Worm (Caenorhabditis elegans): ENCODE measurements around the gene fipr-12.

DNA sequence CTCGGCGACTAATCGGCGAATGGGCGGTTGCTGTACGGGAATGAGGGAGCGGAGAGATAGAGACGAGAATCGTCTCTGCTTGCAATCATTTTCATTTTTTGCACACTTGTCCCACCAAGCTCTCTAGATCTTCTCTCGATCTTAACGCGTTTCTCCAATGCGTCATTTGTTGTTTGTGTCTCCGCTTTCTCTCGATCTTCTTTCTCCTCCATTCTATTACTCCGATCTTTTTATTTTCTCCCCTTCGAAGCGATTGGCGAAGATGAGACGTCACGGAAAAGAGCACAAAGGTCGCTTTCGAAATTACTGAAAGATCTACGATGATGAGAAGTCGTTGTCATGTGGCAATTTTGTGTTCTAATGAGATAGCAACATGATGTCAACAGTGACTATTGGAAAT, 15.5 kb downstream of the fipr-12 start:
- TF ChIP-seq R02D3.7 (tag; optimal IDR thresholded peaks at IDR 0.05): no peak
- TF ChIP-seq snpc-4 (tag; optimal IDR thresholded peaks at IDR 0.05): no peak
- no peak for TF ChIP-seq nhr-28 (tag; optimal IDR thresholded peaks at IDR 0.05)
- no peak for TF ChIP-seq ama-1 (optimal IDR thresholded peaks at IDR 0.05)
- TF ChIP-seq zag-1 (tag; optimal IDR thresholded peaks at IDR 0.05): no peak
- TF ChIP-seq ceh-16 (tag; optimal IDR thresholded peaks at IDR 0.05): no peak
- no peak for TF ChIP-seq unc-39 (tag; optimal IDR thresholded peaks at IDR 0.05)
